Worm (Caenorhabditis elegans) whole organism, young adult: Measurements from ENCODE around the gene rsp-1.

ENCODE experiments used
- B0261.1 ChIP-seq: sonication (generic microtip); optimal IDR thresholded peaks from 2 replicates; lab custom pipeline; 2016; ENCODE audit warnings: mild to moderate bottlenecking, missing genetic modification characterization, moderate library complexity, missing compliant biosample characterization
- C06A6.2 ChIP-seq: fragments of 200-800 bp; sonication (Bioruptor generic); conservative IDR thresholded peaks from 2 replicates; pipeline ENCODE4 v1.3.6; 2022; ENCODE audit warnings: missing genetic modification characterization, missing compliant biosample characterization
- F23B12.7 ChIP-seq: sonication (generic microtip); optimal IDR thresholded peaks from 2 replicates; lab custom pipeline; 2017; ENCODE audit warnings: missing genetic modification characterization, mild to moderate bottlenecking, missing compliant biosample characterization, antibody characterized with exemption, moderate library complexity; ENCODE audit not compliant: insufficient read depth
- F52B5.7 ChIP-seq: sonication (generic microtip); optimal IDR thresholded peaks from 2 replicates; lab custom pipeline; 2016; ENCODE audit warnings: mild to moderate bottlenecking, missing genetic modification characterization, missing compliant biosample characterization
- T07F8.4 ChIP-seq: sonication (generic microtip); optimal IDR thresholded peaks from 2 replicates; lab custom pipeline; 2016; ENCODE audit warnings: mild to moderate bottlenecking, missing genetic modification characterization, moderate library complexity, missing compliant biosample characterization
- Y56A3A.18 ChIP-seq: fragments of 200-800 bp; sonication (Bioruptor generic); IDR thresholded peaks from 2 replicates; pipeline ENCODE4 v1.3.6; 2022; ENCODE audit warnings: missing genetic modification reagents, missing genetic modification characterization, missing compliant biosample characterization
- ZK185.1 ChIP-seq: sonication (generic microtip); optimal IDR thresholded peaks from 2 replicates; lab custom pipeline; 2016; ENCODE audit warnings: mild to moderate bottlenecking, missing genetic modification characterization, missing compliant biosample characterization; ENCODE audit not compliant: poor library complexity, severe bottlenecking
- akir-1 ChIP-seq: fragments of 200-800 bp; sonication (Bioruptor generic); optimal IDR thresholded peaks from 2 replicates; lab custom pipeline; 2018; ENCODE audit warnings: mild to moderate bottlenecking, missing genetic modification characterization, moderate library complexity, missing compliant biosample characterization
- athp-1 ChIP-seq: sonication (generic microtip); optimal IDR thresholded peaks from 2 replicates; lab custom pipeline; 2017; ENCODE audit warnings: mild to moderate bottlenecking, missing genetic modification characterization, missing compliant biosample characterization
- attf-3 ChIP-seq: fragments of 200-800 bp; sonication (Bioruptor generic); conservative IDR thresholded peaks from 2 replicates; pipeline ENCODE4 v1.3.6; 2022; ENCODE audit warnings: missing genetic modification reagents, missing genetic modification characterization, missing compliant biosample characterization
- attf-5 ChIP-seq: fragments of 200-800 bp; sonication (Bioruptor generic); optimal IDR thresholded peaks from 2 replicates; lab custom pipeline; 2018; ENCODE audit warnings: mild to moderate bottlenecking, missing genetic modification characterization, missing compliant biosample characterization
- bed-2 ChIP-seq: fragments of 200-800 bp; sonication (Bioruptor generic); IDR thresholded peaks from 2 replicates; pipeline ENCODE4 v1.3.6; 2022; ENCODE audit warnings: missing genetic modification reagents, missing genetic modification characterization, missing compliant biosample characterization
- ccch-3 ChIP-seq: fragments of 200-800 bp; sonication (Bioruptor generic); optimal IDR thresholded peaks from 2 replicates; lab custom pipeline; 2018; ENCODE audit warnings: mild to moderate bottlenecking, missing genetic modification characterization, missing compliant biosample characterization
- cebp-1 ChIP-seq, 2 experiments: fragments of 200-800 bp in 1 of 2; sonication (Bioruptor generic) in 1 of 2; sonication (generic microtip) in 1 of 2; IDR thresholded peaks in 1 of 2; optimal IDR thresholded peaks in 1 of 2; 2 replicates each; pipeline versions ENCODE4 v1.3.6 to Lab custom; 2017 to 2022; ENCODE audit warnings: missing compliant biosample characterization in 2 of 2, missing genetic modification characterization in 2 of 2, mild to moderate bottlenecking in 1 of 2, missing genetic modification reagents in 1 of 2, moderate library complexity in 1 of 2
- die-1 ChIP-seq: sonication (generic microtip); optimal IDR thresholded peaks from 2 replicates; lab custom pipeline; 2016; ENCODE audit warnings: missing genotype, mild to moderate bottlenecking, missing genetic modification characterization, missing compliant biosample characterization
- dpff-1 ChIP-seq: sonication (generic microtip); optimal IDR thresholded peaks from 2 replicates; lab custom pipeline; 2017; ENCODE audit warnings: mild to moderate bottlenecking, missing genetic modification characterization, missing compliant biosample characterization
- dpl-1 ChIP-seq: fragments of 150-350 bp; optimal IDR thresholded peaks from 2 replicates; lab custom pipeline; 2014; ENCODE audit warnings: missing biosample characterization, missing genetic modification reagents, missing genetic modification characterization
- efl-1 ChIP-seq: fragments of 150-350 bp; optimal IDR thresholded peaks from 2 replicates; lab custom pipeline; 2014; ENCODE audit warnings: missing biosample characterization, missing genetic modification reagents, missing genetic modification characterization
- egl-44 ChIP-seq: fragments of 200-800 bp; sonication (Bioruptor generic); IDR thresholded peaks from 2 replicates; pipeline ENCODE4 v1.3.6; 2022; ENCODE audit warnings: missing genetic modification reagents, missing genetic modification characterization, missing compliant biosample characterization
- gei-17 ChIP-seq: fragments of 200-800 bp; sonication (Bioruptor generic); optimal IDR thresholded peaks from 2 replicates; lab custom pipeline; 2018; ENCODE audit warnings: mild to moderate bottlenecking, missing genetic modification characterization, missing compliant biosample characterization
- him-1 ChIP-seq: sonication (generic microtip); optimal IDR thresholded peaks from 2 replicates; lab custom pipeline; 2016; ENCODE audit warnings: missing genotype, missing genetic modification reagents, missing genetic modification characterization, missing compliant biosample characterization
- hlh-12 ChIP-seq: sonication (generic microtip); optimal IDR thresholded peaks from 2 replicates; lab custom pipeline; 2016; ENCODE audit warnings: missing genetic modification characterization, missing compliant biosample characterization
- hmg-1.2 ChIP-seq: fragments of 200-800 bp; sonication (Bioruptor generic); IDR thresholded peaks from 2 replicates; pipeline ENCODE4 v1.3.6; 2022; ENCODE audit warnings: missing genetic modification reagents, missing genetic modification characterization, missing compliant biosample characterization
- hmg-20 ChIP-seq: fragments of 200-800 bp; sonication (Bioruptor generic); IDR thresholded peaks from 2 replicates; pipeline ENCODE4 v1.3.6; 2022; ENCODE audit warnings: missing genetic modification reagents, missing genetic modification characterization, missing compliant biosample characterization
- let-526 ChIP-seq: fragments of 200-800 bp; sonication (Bioruptor generic); IDR thresholded peaks from 2 replicates; pipeline ENCODE4 v1.3.6; 2022; ENCODE audit warnings: missing genetic modification reagents, missing genetic modification characterization, missing compliant biosample characterization
- lin-26 ChIP-seq: fragments of 200-800 bp; sonication (Bioruptor generic); IDR thresholded peaks from 2 replicates; pipeline ENCODE4 v1.3.6; 2022; ENCODE audit warnings: missing genetic modification reagents, missing genetic modification characterization, missing compliant biosample characterization
- lin-40 ChIP-seq: sonication (generic microtip); optimal IDR thresholded peaks from 2 replicates; lab custom pipeline; 2016; ENCODE audit warnings: missing genetic modification characterization, mild to moderate bottlenecking, missing compliant biosample characterization, missing genotype, missing genetic modification reagents
- lir-1 ChIP-seq: fragments of 200-800 bp; sonication (Bioruptor generic); conservative IDR thresholded peaks from 2 replicates; pipeline ENCODE4 v1.3.6; 2022; ENCODE audit warnings: missing genetic modification reagents, missing genetic modification characterization, missing compliant biosample characterization
- madf-3 ChIP-seq: fragments of 200-800 bp; sonication (Bioruptor generic); IDR thresholded peaks from 2 replicates; pipeline ENCODE4 v1.3.6; 2022; ENCODE audit warnings: missing genetic modification reagents, missing genetic modification characterization, missing compliant biosample characterization
- mcd-1 ChIP-seq: fragments of 200-800 bp; sonication (Bioruptor generic); IDR thresholded peaks from 2 replicates; pipeline ENCODE4 v1.3.6; 2022; ENCODE audit warnings: missing genetic modification reagents, missing genetic modification characterization, missing compliant biosample characterization
- nhr-80 ChIP-seq: sonication (generic microtip); optimal IDR thresholded peaks from 2 replicates; lab custom pipeline; 2016; ENCODE audit warnings: missing genetic modification characterization, missing compliant biosample characterization
- pbrm-1 ChIP-seq: fragments of 200-800 bp; sonication (Bioruptor generic); IDR thresholded peaks from 2 replicates; pipeline ENCODE4 v1.3.6; 2022; ENCODE audit warnings: missing genetic modification reagents, missing genetic modification characterization, missing compliant biosample characterization
- rcor-1 ChIP-seq: fragments of 200-800 bp; sonication (Bioruptor generic); IDR thresholded peaks from 2 replicates; pipeline ENCODE4 v1.3.6; 2022; ENCODE audit warnings: missing genetic modification reagents, missing genetic modification characterization, missing compliant biosample characterization
- rec-8 ChIP-seq, 2 experiments: sonication (generic microtip); optimal IDR thresholded peaks; 2 replicates each; lab custom pipeline; 2016; ENCODE audit warnings: mild to moderate bottlenecking in 2 of 2, missing genetic modification characterization in 2 of 2, missing genetic modification reagents in 2 of 2, missing genotype in 2 of 2, missing biosample characterization in 1 of 2, missing compliant biosample characterization in 1 of 2, moderate library complexity in 1 of 2
- repo-1 ChIP-seq: sonication (generic microtip); optimal IDR thresholded peaks from 2 replicates; lab custom pipeline; 2017; ENCODE audit warnings: mild to moderate bottlenecking, missing genetic modification characterization, missing compliant biosample characterization
- rpc-1 ChIP-seq, 2 experiments: fragments of 150-350 bp in 1 of 2; sonication (generic microtip) in 1 of 2; optimal IDR thresholded peaks; 2 replicates each; lab custom pipeline; 2014 to 2018; ENCODE audit warnings: missing biosample characterization in 1 of 2, missing genetic modification characterization in 1 of 2, missing genetic modification reagents in 1 of 2, missing genotype in 1 of 2
- sdz-38 ChIP-seq: sonication (generic microtip); optimal IDR thresholded peaks from 2 replicates; lab custom pipeline; 2016; ENCODE audit warnings: missing genotype, missing genetic modification characterization, missing compliant biosample characterization
- sea-2 ChIP-seq: fragments of 200-800 bp; sonication (Bioruptor generic); IDR thresholded peaks from 2 replicates; pipeline ENCODE4 v1.3.6; 2022; ENCODE audit warnings: missing genetic modification characterization, missing compliant biosample characterization
- snpc-1.1 ChIP-seq: sonication (generic microtip); optimal IDR thresholded peaks from 2 replicates; lab custom pipeline; 2017; ENCODE audit warnings: missing genetic modification characterization, mild to moderate bottlenecking, missing compliant biosample characterization, antibody characterized with exemption, moderate library complexity, missing genotype, missing genetic modification reagents; ENCODE audit not compliant: insufficient read depth
- snpc-1.3 ChIP-seq: sonication (generic microtip); optimal IDR thresholded peaks from 2 replicates; lab custom pipeline; 2017; ENCODE audit warnings: missing genetic modification characterization, mild to moderate bottlenecking, missing compliant biosample characterization, antibody characterized with exemption, moderate library complexity, missing genotype, missing genetic modification reagents; ENCODE audit not compliant: insufficient read depth
- somi-1 ChIP-seq: fragments of 200-800 bp; sonication (Bioruptor generic); optimal IDR thresholded peaks from 2 replicates; lab custom pipeline; 2018; ENCODE audit warnings: mild to moderate bottlenecking, missing genetic modification characterization, missing compliant biosample characterization
- unc-130 ChIP-seq: sonication (generic microtip); optimal IDR thresholded peaks from 2 replicates; lab custom pipeline; 2016; ENCODE audit warnings: missing genetic modification reagents, missing genetic modification characterization, missing compliant biosample characterization
- unc-62 ChIP-seq: fragments of 150-350 bp; optimal IDR thresholded peaks from 2 replicates; lab custom pipeline; 2014; ENCODE audit warnings: missing biosample characterization, missing genetic modification reagents, missing genetic modification characterization
- zim-3 ChIP-seq: sonication (generic microtip); optimal IDR thresholded peaks from 2 replicates; lab custom pipeline; 2017; ENCODE audit warnings: mild to moderate bottlenecking, missing genetic modification characterization, moderate library complexity, missing compliant biosample characterization
- ztf-26 ChIP-seq: sonication (generic microtip); optimal IDR thresholded peaks from 2 replicates; lab custom pipeline; 2017; ENCODE audit warnings: missing genetic modification characterization, missing compliant biosample characterization

rsp-1 gene

ce11 chrII:11479076-11479475 lies 25.9 kb downstream of the rsp-1 start, which contains the start of gene W02B12.12:
Gene W02B12.12 (minus strand): TSS chrII:11479176.
- TF ChIP-seq dpl-1, result no peak
- TF ChIP-seq hlh-12, result no peak
- no peak for TF ChIP-seq F52B5.7
- no peak for TF ChIP-seq ztf-26 (tag; lab: Kevin White, UChicago)
- TF ChIP-seq zim-3 (tag; lab: Kevin White, UChicago), result no peak
- TF ChIP-seq ccch-3 (GFP tag; lab: Kevin White, UChicago), result no peak
- TF ChIP-seq, all 124 proteins: peak for 0

ce11 chrII:11484600-11484999 lies 31.4 kb downstream of the rsp-1 start:
- TF ChIP-seq gei-17 (peak; percentile 47), T07F8.4 (peak; percentile 93), lin-40 (tag; lab: Kevin White, UChicago) (peak; percentile 66), nhr-80 (tag; lab: Kevin White, UChicago) (peak; percentile 57), ZK185.1 (tag; lab: Kevin White, UChicago) (peak; percentile 95), die-1 (tag; lab: Kevin White, UChicago) (peak; percentile 98), bed-2 (no peak), rpc-1 (optimal IDR thresholded peaks at IDR 0.05; lab: Kevin White, UChicago) (peak; percentile 84), rpc-1 (tag; optimal IDR thresholded peaks at IDR 0.05; lab: Kevin White, UChicago) (peak; percentile 99), Y56A3A.18 (GFP tag; lab: Robert Waterston, UW) (peak; percentile 88), snpc-1.3 (tag; lab: Kevin White, UChicago) (peak; percentile 97), attf-3 (GFP tag; lab: Robert Waterston, UW) (peak; percentile 71), B0261.1 (tag; lab: Kevin White, UChicago) (peak; percentile 98), pbrm-1 (GFP tag; lab: Robert Waterston, UW) (peak; percentile 91), F23B12.7 (tag; lab: Kevin White, UChicago) (peak; percentile 89), akir-1 (GFP tag; lab: Kevin White, UChicago) (peak; percentile 66), rcor-1 (peak; percentile 88), lir-1 (GFP tag; lab: Robert Waterston, UW) (peak; percentile 84), egl-44 (GFP tag; lab: Robert Waterston, UW) (peak; percentile 97), attf-5 (peak; percentile 91), hmg-20 (GFP tag; lab: Robert Waterston, UW) (peak; percentile 88), him-1 (tag; lab: Kevin White, UChicago) (peak; percentile 98), unc-130 (GFP tag; lab: Kevin White, UChicago) (peak; percentile 62), sdz-38 (tag; lab: Kevin White, UChicago) (no peak), repo-1 (tag; lab: Kevin White, UChicago) (peak; percentile 87), mcd-1 (GFP tag; lab: Robert Waterston, UW) (peak; percentile 83), hmg-1.2 (peak; percentile 85), athp-1 (tag; lab: Kevin White, UChicago) (peak; percentile 91), dpff-1 (peak; percentile 52), madf-3 (GFP tag; lab: Robert Waterston, UW) (0 out of 2 replicates have a peak, but pooled peaks have one; percentile 44), rec-8 (tag; optimal IDR thresholded peaks at IDR 0.05; lab: Kevin White, UChicago) (peak; percentile 92 to 98), sea-2 (GFP tag; lab: Robert Waterston, UW) (peak; percentile 86), let-526 (GFP tag; lab: Robert Waterston, UW) (0 out of 2 replicates have a peak, but pooled peaks have one; percentile 79), somi-1 (peak; percentile 88), efl-1 (peak; percentile 25), C06A6.2 (GFP tag; lab: Robert Waterston, UW) (peak; percentile 57), unc-62 (GFP tag; lab: Kevin White, UChicago) (no peak), lin-26 (GFP tag; lab: Robert Waterston, UW) (peak; percentile 99), cebp-1 (GFP tag; IDR thresholded peaks at IDR 0.05; lab: Robert Waterston, UW) (peak; percentile 56; the same call in 1 of the 2 replicates), cebp-1 (tag; optimal IDR thresholded peaks at IDR 0.05; lab: Kevin White, UChicago) (no peak), snpc-1.1 (tag; lab: Kevin White, UChicago) (peak; percentile 82), ztf-26 (tag; lab: Kevin White, UChicago) (peak; percentile 87)
